Worm (Caenorhabditis elegans) whole organism, L2 larva: ENCODE measurements around the gene B0024.3.

Source experiments
- alr-1 ChIP-seq: fragments of 150-350 bp; optimal IDR thresholded peaks from 2 replicates; lab custom pipeline; 2014; ENCODE audit warnings: missing biosample characterization, missing genetic modification characterization
- blmp-1 ChIP-seq: sonication (generic microtip); optimal IDR thresholded peaks from 2 replicates; lab custom pipeline; 2017; ENCODE audit warnings: missing genetic modification characterization, mild to moderate bottlenecking, missing compliant biosample characterization, antibody characterized with exemption, moderate library complexity; ENCODE audit not compliant: insufficient read depth
- ceh-16 ChIP-seq: fragments of 150-350 bp; optimal IDR thresholded peaks from 2 replicates; lab custom pipeline; 2014; ENCODE audit warnings: missing biosample characterization, missing genetic modification characterization
- elt-1 ChIP-seq: fragments of 150-350 bp; optimal IDR thresholded peaks from 2 replicates; lab custom pipeline; 2014; ENCODE audit warnings: missing biosample characterization, missing genetic modification characterization
- nhr-237 ChIP-seq: fragments of 150-350 bp; optimal IDR thresholded peaks from 2 replicates; lab custom pipeline; 2014; ENCODE audit warnings: missing biosample characterization, missing genetic modification characterization
- nhr-6 ChIP-seq: fragments of 150-350 bp; optimal IDR thresholded peaks from 2 replicates; lab custom pipeline; 2014; ENCODE audit warnings: missing biosample characterization, missing genetic modification characterization
- unc-62 ChIP-seq: fragments of 150-350 bp; optimal IDR thresholded peaks from 2 replicates; lab custom pipeline; 2014; ENCODE audit warnings: missing biosample characterization, missing genetic modification reagents, missing genetic modification characterization
- ztf-11 ChIP-seq: sonication (generic microtip); optimal IDR thresholded peaks from 2 replicates; lab custom pipeline; 2017; ENCODE audit warnings: missing biosample characterization, missing genetic modification characterization

DNA sequence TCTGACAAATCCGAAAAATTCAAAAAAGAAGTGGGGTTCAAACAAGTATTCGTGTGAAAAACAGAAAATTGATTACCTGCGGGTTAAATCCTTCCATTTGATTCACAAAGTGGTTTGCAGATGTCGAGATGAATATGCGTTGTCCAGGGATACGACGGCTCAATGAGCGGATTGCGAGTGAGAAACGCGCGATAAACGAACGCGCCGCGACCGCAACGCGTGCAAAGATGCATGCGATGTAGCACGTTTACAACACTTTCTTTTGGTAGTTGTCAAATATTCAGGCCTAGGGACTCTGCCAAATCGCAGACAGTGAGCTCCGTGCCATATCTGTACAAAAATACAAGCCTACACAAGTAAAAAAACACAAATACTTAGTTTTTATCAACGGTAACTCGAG lies 48.7 kb upstream of the B0024.3 start, which contains the start of gene fubl-1:
- no peak for TF ChIP-seq nhr-237 (tag; lab: Kevin White, UChicago)
- no peak for TF ChIP-seq unc-62 (GFP tag; lab: Kevin White, UChicago)
- TF ChIP-seq alr-1 (tag; lab: Kevin White, UChicago), result no peak
- TF ChIP-seq blmp-1 (tag; lab: Kevin White, UChicago), result no peak
- no peak for TF ChIP-seq ztf-11
- no peak for TF ChIP-seq elt-1 (tag; lab: Kevin White, UChicago)
- TF ChIP-seq ceh-16 (tag; lab: Kevin White, UChicago), result no peak
- TF ChIP-seq nhr-6 (tag; lab: Kevin White, UChicago), result no peak
